Fruit fly (Drosophila melanogaster) S2 (cell line): ENCODE measurements around the gene yl.

Experiments
- CG8478 ChIP-seq: fragments of >200 bp; optimal IDR thresholded peaks from 2 replicates; lab custom pipeline; 2018
- CTCF ChIP-seq, 2 experiments: fragments of >200 bp; optimal IDR thresholded peaks; 2 replicates each; lab custom pipeline; 2018

- TF ChIP-seq CTCF (optimal IDR thresholded peaks at IDR 0.05; lab: Kevin White, UChicago) = no peak
- TF ChIP-seq CG8478 = no peak
Observed at dm6 chrX:14211250-14211944, 18.4 kb downstream of the yl start.
